Worm (Caenorhabditis elegans): Measurements from ENCODE around the gene nhr-14.

ce11 chrX:8504207-8504606 is 28.2 kb upstream of the nhr-14 start:
- TF ChIP-seq him-1 (tag; optimal IDR thresholded peaks at IDR 0.05) (no peak), W03F9.2 (tag; optimal IDR thresholded peaks at IDR 0.05) (no peak), dao-5 (tag; optimal IDR thresholded peaks at IDR 0.05) (no peak)

Data from whole organism, L4/young adult.